Worm (Caenorhabditis elegans) whole organism, L1 larva: ENCODE data around the gene fipr-8.

ENCODE experiments used
- C04F5.9 ChIP-seq: sonication (generic microtip); optimal IDR thresholded peaks from 2 replicates; lab custom pipeline; 2016; ENCODE audit warnings: missing genetic modification characterization, missing compliant biosample characterization
- C34B4.2 ChIP-seq: sonication (generic microtip); optimal IDR thresholded peaks from 2 replicates; lab custom pipeline; 2017; ENCODE audit warnings: mild to moderate bottlenecking, missing genetic modification characterization, missing compliant biosample characterization
- alr-1 ChIP-seq: fragments of 200-800 bp; sonication (Bioruptor generic); optimal IDR thresholded peaks from 2 replicates; lab custom pipeline; 2018; ENCODE audit warnings: borderline replicate concordance, mild to moderate bottlenecking, missing genetic modification characterization, missing compliant biosample characterization
- ceh-82 ChIP-seq, 3 experiments: fragments of 150-350 bp in 1 of 3; sonication (generic microtip) in 2 of 3; optimal IDR thresholded peaks; 2 replicates each; lab custom pipeline; 2014 to 2017; ENCODE audit warnings: missing biosample characterization in 3 of 3, missing genetic modification characterization in 3 of 3
- ces-1 ChIP-seq: fragments of 150-350 bp; optimal IDR thresholded peaks from 2 replicates; lab custom pipeline; 2014; ENCODE audit warnings: missing biosample characterization, missing genetic modification reagents, missing genetic modification characterization
- dpl-1 ChIP-seq, 3 experiments: fragments of 150-350 bp in 2 of 3; sonication (generic microtip) in 1 of 3; optimal IDR thresholded peaks; 2 replicates each; lab custom pipeline; 2014 to 2017; ENCODE audit warnings: missing biosample characterization in 3 of 3, missing genetic modification characterization in 3 of 3, missing genetic modification reagents in 3 of 3
- dsc-1 ChIP-seq: sonication (generic microtip); optimal IDR thresholded peaks from 2 replicates; lab custom pipeline; 2016; ENCODE audit warnings: mild to moderate bottlenecking, missing genetic modification characterization, missing compliant biosample characterization
- efl-1 ChIP-seq, 4 experiments: fragments of 150-350 bp; optimal IDR thresholded peaks in 3 of 4; peaks in 1 of 4; 1 replicate in 1 of 4; 2 replicates in 3 of 4; lab custom pipeline; 2014; ENCODE audit warnings: missing biosample characterization in 2 of 4, missing genetic modification characterization in 2 of 4, missing genetic modification reagents in 2 of 4
- efl-3 ChIP-seq: fragments of 200-800 bp; sonication (Bioruptor generic); optimal IDR thresholded peaks from 2 replicates; lab custom pipeline; 2018; ENCODE audit warnings: mild to moderate bottlenecking, missing genetic modification characterization, missing compliant biosample characterization
- egl-13 ChIP-seq: sonication (generic microtip); optimal IDR thresholded peaks from 2 replicates; lab custom pipeline; 2016; ENCODE audit warnings: missing genotype, missing genetic modification reagents, missing genetic modification characterization, missing compliant biosample characterization
- elt-2 ChIP-seq: sonication (generic microtip); optimal IDR thresholded peaks from 2 replicates; lab custom pipeline; 2016; ENCODE audit warnings: missing genetic modification characterization, mild to moderate bottlenecking, inconsistent platforms, missing compliant biosample characterization, missing genetic modification reagents
- ets-5 ChIP-seq: fragments of 200-800 bp; sonication (Bioruptor generic); IDR thresholded peaks from 2 replicates; pipeline ENCODE4 v1.3.6; 2022; ENCODE audit warnings: missing genetic modification characterization, missing compliant biosample characterization
- fkh-4 ChIP-seq: sonication (generic microtip); optimal IDR thresholded peaks from 2 replicates; lab custom pipeline; 2016; ENCODE audit warnings: missing compliant biosample characterization, missing genetic modification characterization, borderline replicate concordance
- hlh-17 ChIP-seq: fragments of 200-800 bp; sonication (Bioruptor generic); optimal IDR thresholded peaks from 2 replicates; lab custom pipeline; 2018; ENCODE audit warnings: missing genetic modification characterization, mild to moderate bottlenecking, missing compliant biosample characterization, moderate library complexity, borderline replicate concordance
- hlh-4 ChIP-seq: sonication (generic microtip); optimal IDR thresholded peaks from 2 replicates; lab custom pipeline; 2016; ENCODE audit warnings: mild to moderate bottlenecking, missing genetic modification characterization, missing compliant biosample characterization
- isw-1 ChIP-seq: fragments of 200-800 bp; sonication (Bioruptor generic); IDR thresholded peaks from 2 replicates; pipeline ENCODE4 v1.3.6; 2022; ENCODE audit warnings: missing genetic modification characterization, missing compliant biosample characterization
- jun-1 ChIP-seq: fragments of 150-350 bp; optimal IDR thresholded peaks from 2 replicates; lab custom pipeline; 2014; ENCODE audit warnings: missing biosample characterization, missing genetic modification reagents, missing genetic modification characterization
- lin-14 ChIP-seq: fragments of 200-800 bp; sonication (Bioruptor generic); optimal IDR thresholded peaks from 2 replicates; lab custom pipeline; 2018; ENCODE audit warnings: mild to moderate bottlenecking, missing genetic modification characterization, moderate library complexity, missing compliant biosample characterization
- lin-15B ChIP-seq: fragments of 150-350 bp; sonication (generic microtip); optimal IDR thresholded peaks from 3 replicates; lab custom pipeline; 2014; ENCODE audit warnings: missing biosample characterization, missing genetic modification characterization
- lsy-2 ChIP-seq, 2 experiments: fragments of 150-350 bp; optimal IDR thresholded peaks; 2 replicates each; lab custom pipeline; 2014; ENCODE audit warnings: missing biosample characterization in 2 of 2, missing genetic modification characterization in 2 of 2
- mab-9 ChIP-seq: fragments of 200-800 bp; sonication (Bioruptor generic); IDR thresholded peaks from 2 replicates; pipeline ENCODE4 v1.3.6; 2022; ENCODE audit warnings: missing genetic modification reagents, missing genetic modification characterization, missing compliant biosample characterization
- nhr-12 ChIP-seq: sonication (generic microtip); optimal IDR thresholded peaks from 2 replicates; lab custom pipeline; 2017; ENCODE audit warnings: missing biosample characterization, missing genetic modification characterization
- nhr-19 ChIP-seq: fragments of 200-800 bp; sonication (Bioruptor generic); conservative IDR thresholded peaks from 2 replicates; pipeline ENCODE4 v1.3.6; 2022; ENCODE audit warnings: missing genetic modification characterization, missing compliant biosample characterization
- nhr-237 ChIP-seq: fragments of 150-350 bp; optimal IDR thresholded peaks from 2 replicates; lab custom pipeline; 2014; ENCODE audit warnings: missing biosample characterization, missing genetic modification characterization
- nhr-28 ChIP-seq: fragments of 150-350 bp; optimal IDR thresholded peaks from 2 replicates; lab custom pipeline; 2014; ENCODE audit warnings: missing biosample characterization, missing genetic modification characterization
- nhr-84 ChIP-seq: sonication (generic microtip); optimal IDR thresholded peaks from 2 replicates; lab custom pipeline; 2017; ENCODE audit warnings: missing biosample characterization, missing genetic modification characterization
- nhr-85 ChIP-seq: sonication (generic microtip); peaks from one replicate; lab custom pipeline; 2016; ENCODE audit warnings: missing genetic modification characterization, inconsistent platforms, missing compliant biosample characterization
- pax-3 ChIP-seq: fragments of 200-800 bp; sonication (Bioruptor generic); optimal IDR thresholded peaks from 2 replicates; lab custom pipeline; 2018; ENCODE audit warnings: mild to moderate bottlenecking, missing genetic modification characterization, moderate library complexity, missing compliant biosample characterization
- sox-4 ChIP-seq: sonication (generic microtip); optimal IDR thresholded peaks from 2 replicates; lab custom pipeline; 2016; ENCODE audit warnings: missing genetic modification characterization, missing compliant biosample characterization
- unc-30 ChIP-seq: sonication (generic microtip); optimal IDR thresholded peaks from 2 replicates; lab custom pipeline; 2017; ENCODE audit warnings: missing biosample characterization, missing genetic modification characterization
- unc-62 ChIP-seq: fragments of 150-350 bp; optimal IDR thresholded peaks from 2 replicates; lab custom pipeline; 2014; ENCODE audit warnings: missing biosample characterization, missing genetic modification reagents, missing genetic modification characterization
- unc-98 ChIP-seq: fragments of 200-800 bp; sonication (Bioruptor generic); IDR thresholded peaks from 2 replicates; pipeline ENCODE4 v1.3.6; 2022; ENCODE audit warnings: missing genetic modification characterization, missing compliant biosample characterization
- ztf-11 ChIP-seq, 2 experiments: sonication (generic microtip); optimal IDR thresholded peaks; 2 replicates each; lab custom pipeline; 2016 to 2017; ENCODE audit warnings: missing genetic modification characterization in 2 of 2, missing biosample characterization in 1 of 2, missing compliant biosample characterization in 1 of 2
- ztf-4 ChIP-seq: fragments of 150-350 bp; optimal IDR thresholded peaks from 2 replicates; lab custom pipeline; 2014; ENCODE audit warnings: missing biosample characterization, missing genetic modification characterization

Gene fipr-8

DNA sequence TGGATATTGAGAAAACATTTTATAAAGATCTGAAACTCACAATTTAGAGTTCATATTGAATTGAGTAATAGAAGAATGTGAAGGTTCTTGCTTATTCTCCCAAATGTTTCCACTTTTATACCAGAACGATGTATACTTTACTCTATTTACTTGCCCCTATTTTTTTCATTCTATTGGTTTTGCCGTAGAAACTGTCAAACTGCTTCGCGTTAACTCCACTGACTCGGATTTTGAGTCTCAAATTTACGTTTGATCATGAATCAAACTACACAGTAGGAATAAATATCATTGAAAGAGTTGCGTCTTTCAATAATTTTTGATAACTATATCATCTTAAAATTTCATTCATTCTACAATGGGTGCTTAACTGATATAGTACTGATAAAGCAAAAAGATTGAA, at the start of gene fipr-8:
TSS of gene fipr-8 (minus strand) at position 101 of the 400 bp plus-strand sequence.
- TF ChIP-seq ztf-11 (tag; optimal IDR thresholded peaks at IDR 0.05; lab: Kevin White, UChicago): no peak
- no peak for TF ChIP-seq sox-4 (tag; lab: Kevin White, UChicago)
- TF ChIP-seq lin-15B (tag; lab: Kevin White, UChicago): no peak
- no peak for TF ChIP-seq lsy-2 (tag; optimal IDR thresholded peaks at IDR 0.05; lab: Kevin White, UChicago)
- TF ChIP-seq, all 84 proteins: peak for 0

- no peak for TF ChIP-seq unc-30 (tag; lab: Kevin White, UChicago)
- TF ChIP-seq C34B4.2 (tag; lab: Kevin White, UChicago): no peak
- no peak for TF ChIP-seq ztf-4
- TF ChIP-seq ets-5 (GFP tag; lab: Robert Waterston, UW): no peak
- TF ChIP-seq unc-98 (GFP tag; lab: Robert Waterston, UW): no peak
- TF ChIP-seq ztf-11 (tag; optimal IDR thresholded peaks at IDR 0.05; lab: Kevin White, UChicago): no peak
- TF ChIP-seq jun-1 (tag; lab: Kevin White, UChicago): no peak
- no peak for TF ChIP-seq nhr-12 (tag; lab: Kevin White, UChicago)
- TF ChIP-seq ceh-82 (tag; optimal IDR thresholded peaks at IDR 0.05; lab: Kevin White, UChicago): no peak
- peak; percentile 34 for TF ChIP-seq lin-14 (GFP tag; lab: Kevin White, UChicago)
- no peak for TF ChIP-seq C04F5.9 (tag; lab: Kevin White, UChicago)
- TF ChIP-seq dpl-1 (GFP tag; optimal IDR thresholded peaks at IDR 0.05; lab: Kevin White, UChicago): no peak
- no peak for TF ChIP-seq elt-2 (tag; lab: Kevin White, UChicago)
- TF ChIP-seq lsy-2 (tag; optimal IDR thresholded peaks at IDR 0.05; lab: Kevin White, UChicago): peak in 1 of 2 experiments; percentile 8
- TF ChIP-seq alr-1 (tag; lab: Kevin White, UChicago): no peak
- TF ChIP-seq fkh-4 (tag; lab: Kevin White, UChicago): no peak
- no peak for TF ChIP-seq hlh-4
- TF ChIP-seq, all 84 proteins: peak for 2
Observed at ce11 chrV:10287260-10287659, 47.5 kb upstream of the fipr-8 start, which contains the start of gene B0024.3. TSS of gene B0024.3 (plus strand) at chrV:10287560.

DNA sequence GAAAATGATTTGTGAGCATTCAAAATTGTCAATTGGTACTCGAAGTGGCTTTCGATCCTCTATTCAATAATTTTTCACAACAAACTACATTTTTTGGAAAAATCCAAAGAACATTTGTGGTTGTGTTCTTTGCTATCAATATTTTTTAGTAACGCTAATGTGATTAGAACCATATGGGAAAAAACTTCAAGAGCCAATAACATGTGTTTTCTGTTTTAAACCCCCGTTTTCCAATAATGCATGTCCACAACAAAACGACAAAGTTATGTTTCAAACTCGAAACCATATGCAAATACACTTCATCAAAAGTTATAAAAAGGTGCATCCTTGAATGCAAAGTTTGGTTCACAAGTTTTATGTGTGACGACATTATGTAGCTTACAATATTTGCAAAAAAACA, 46.1 kb upstream of the fipr-8 start:
- TF ChIP-seq dsc-1 (tag; lab: Kevin White, UChicago): peak; percentile 97
- TF ChIP-seq ets-5 (GFP tag; lab: Robert Waterston, UW): no peak
- no peak for TF ChIP-seq nhr-12 (tag; lab: Kevin White, UChicago)
- no peak for TF ChIP-seq nhr-237
- no peak for TF ChIP-seq egl-13 (tag; lab: Kevin White, UChicago)
- TF ChIP-seq unc-62 (GFP tag; lab: Kevin White, UChicago): no peak
- TF ChIP-seq nhr-84 (tag; lab: Kevin White, UChicago): no peak
- TF ChIP-seq nhr-28 (tag; lab: Kevin White, UChicago): no peak
- no peak for TF ChIP-seq efl-1 (optimal IDR thresholded peaks at IDR 0.05; lab: Kevin White, UChicago)
- peak in 1 of 2 experiments; percentile 44 for TF ChIP-seq efl-1 (GFP tag; optimal IDR thresholded peaks at IDR 0.05 in 1 of 2; lab: Kevin White, UChicago)
- no peak for TF ChIP-seq pax-3 (tag; lab: Kevin White, UChicago)
- peak; percentile 92 for TF ChIP-seq fkh-4 (tag; lab: Kevin White, UChicago)

- no peak for TF ChIP-seq efl-3 (GFP tag; lab: Kevin White, UChicago)
- TF ChIP-seq ces-1: no peak
- no peak for TF ChIP-seq hlh-17
- no peak for TF ChIP-seq nhr-85 (tag; lab: Kevin White, UChicago)
- TF ChIP-seq mab-9 (GFP tag; lab: Robert Waterston, UW): no peak
- no peak for TF ChIP-seq nhr-19 (GFP tag; lab: Robert Waterston, UW)
- no peak for TF ChIP-seq ztf-4
- TF ChIP-seq isw-1 (GFP tag; lab: Robert Waterston, UW): no peak
Observed at ce11 chrV:10283444-10283843, 43.7 kb upstream of the fipr-8 start, which contains the start of gene lys-3. TSS of gene lys-3 (minus strand) at chrV:10283544.
